Fruit fly (Drosophila melanogaster) whole organism, embryonic: ENCODE data around the gene Bet5.

Experiments used
- CG10147 ChIP-seq: fragments of 200-800 bp; sonication (Bioruptor generic); optimal IDR thresholded peaks from 2 replicates; lab custom pipeline; 2019; ENCODE audit warnings: missing biosample characterization, mild to moderate bottlenecking, missing genetic modification characterization, moderate library complexity
- CG10543 ChIP-seq: fragments of 200-800 bp; sonication (Bioruptor generic); optimal IDR thresholded peaks from 3 replicates; lab custom pipeline; 2017; ENCODE audit warnings: missing biosample characterization, mild to moderate bottlenecking, missing genetic modification characterization, moderate library complexity
- CG12071 ChIP-seq: fragments of 200-800 bp; sonication (Bioruptor generic); optimal IDR thresholded peaks from 3 replicates; lab custom pipeline; 2018; ENCODE audit warnings: missing biosample characterization, mild to moderate bottlenecking, missing genetic modification characterization
- CG12659 ChIP-seq: fragments of 200-800 bp; sonication (Bioruptor generic); optimal IDR thresholded peaks from 3 replicates; lab custom pipeline; 2017; ENCODE audit warnings: mild to moderate bottlenecking, missing biosample characterization, missing genetic modification reagents, missing genetic modification characterization
- CG12744 ChIP-seq: fragments of 200-800 bp; sonication (Bioruptor generic); optimal IDR thresholded peaks from 2 replicates; lab custom pipeline; 2016; ENCODE audit warnings: missing biosample characterization, missing genetic modification characterization
- CG12769 ChIP-seq: fragments of 200-800 bp; sonication (Bioruptor generic); optimal IDR thresholded peaks from 2 replicates; lab custom pipeline; 2019; ENCODE audit warnings: missing biosample characterization, mild to moderate bottlenecking, missing genetic modification characterization, moderate library complexity
- CG13123 ChIP-seq: fragments of 200-800 bp; sonication (Bioruptor generic); optimal IDR thresholded peaks from 2 replicates; lab custom pipeline; 2016; ENCODE audit warnings: missing biosample characterization, missing genetic modification characterization
- CG13287 ChIP-seq: fragments of 200-800 bp; sonication (Bioruptor generic); IDR thresholded peaks from 2 replicates; pipeline ENCODE4 v1.3.6; 2022; ENCODE audit warnings: missing biosample characterization, missing genetic modification characterization; ENCODE audit not compliant: partially characterized antibody
- CG14050 ChIP-seq: fragments of 200-800 bp; sonication (Bioruptor generic); IDR thresholded peaks from 3 replicates; pipeline ENCODE4 v1.3.6; 2022; ENCODE audit warnings: missing biosample characterization, missing genetic modification characterization
- CG15514 ChIP-seq: fragments of 200-800 bp; sonication (Bioruptor generic); optimal IDR thresholded peaks from 3 replicates; lab custom pipeline; 2017; ENCODE audit warnings: missing biosample characterization, missing genetic modification characterization, mild to moderate bottlenecking, moderate library complexity, missing genetic modification reagents
- CG1603 ChIP-seq: fragments of 200-800 bp; sonication (Bioruptor generic); optimal IDR thresholded peaks from 2 replicates; lab custom pipeline; 2019; ENCODE audit warnings: missing biosample characterization, mild to moderate bottlenecking, missing genetic modification characterization, moderate library complexity
- CG2116 ChIP-seq: fragments of 200-800 bp; sonication (Bioruptor generic); optimal IDR thresholded peaks from 3 replicates; lab custom pipeline; 2018; ENCODE audit warnings: missing biosample characterization, mild to moderate bottlenecking, missing genetic modification characterization
- CG6765 ChIP-seq: fragments of 200-800 bp; sonication (Bioruptor generic); optimal IDR thresholded peaks from 3 replicates; lab custom pipeline; 2017; ENCODE audit warnings: missing biosample characterization, mild to moderate bottlenecking, missing genetic modification characterization
- CG6791 ChIP-seq: fragments of 200-800 bp; sonication (Bioruptor generic); IDR thresholded peaks from 3 replicates; pipeline ENCODE4 v1.3.6; 2022; ENCODE audit warnings: missing biosample characterization, missing genetic modification characterization; ENCODE audit not compliant: partially characterized antibody
- CG9437 ChIP-seq: fragments of 200-800 bp; sonication (Bioruptor generic); optimal IDR thresholded peaks from 2 replicates; lab custom pipeline; 2018; ENCODE audit warnings: missing biosample characterization, mild to moderate bottlenecking, missing genetic modification characterization
- CG9817 ChIP-seq: fragments of 200-800 bp; sonication (Bioruptor generic); optimal IDR thresholded peaks from 2 replicates; lab custom pipeline; 2018; ENCODE audit warnings: missing biosample characterization, mild to moderate bottlenecking, missing genetic modification characterization, moderate library complexity
- CG9876 ChIP-seq: fragments of 200-800 bp; sonication (Bioruptor generic); optimal IDR thresholded peaks from 2 replicates; lab custom pipeline; 2016; ENCODE audit warnings: missing biosample characterization, missing genetic modification characterization
- CrebB ChIP-seq: fragments of 200-800 bp; sonication (Bioruptor generic); optimal IDR thresholded peaks from 3 replicates; lab custom pipeline; 2018; ENCODE audit warnings: missing biosample characterization, mild to moderate bottlenecking, missing genetic modification characterization
- Dfd ChIP-seq, 2 experiments: fragments of >200 bp; optimal IDR thresholded peaks; 2 replicates each; lab custom pipeline; 2017; ENCODE audit warnings: missing biosample characterization in 2 of 2, missing genetic modification characterization in 2 of 2
- Dip2 ChIP-seq: fragments of 200-800 bp; sonication (Bioruptor generic); IDR thresholded peaks from 2 replicates; pipeline ENCODE4 v1.3.6; 2022; ENCODE audit warnings: missing biosample characterization, missing genetic modification characterization
- Dll ChIP-seq: fragments of 200-800 bp; sonication (Bioruptor generic); IDR thresholded peaks from 4 replicates; pipeline ENCODE4 v1.3.6; 2022; ENCODE audit warnings: missing biosample characterization, missing genetic modification characterization; ENCODE audit not compliant: partially characterized antibody
- Dp ChIP-seq: fragments of 200-800 bp; sonication (Bioruptor generic); optimal IDR thresholded peaks from 2 replicates; lab custom pipeline; 2018; ENCODE audit warnings: missing biosample characterization, mild to moderate bottlenecking, missing genetic modification characterization, moderate library complexity
- Ets97D ChIP-seq: fragments of 200-800 bp; sonication (Bioruptor generic); optimal IDR thresholded peaks from 3 replicates; lab custom pipeline; 2016; ENCODE audit warnings: missing biosample characterization, missing genetic modification characterization
- Fer3 ChIP-seq: fragments of 200-800 bp; sonication (Bioruptor generic); optimal IDR thresholded peaks from 2 replicates; lab custom pipeline; 2018; ENCODE audit warnings: missing biosample characterization, mild to moderate bottlenecking, missing genetic modification characterization, moderate library complexity
- Gsc ChIP-seq: fragments of 200-800 bp; sonication (Bioruptor generic); IDR thresholded peaks from 2 replicates; pipeline ENCODE4 v1.3.6; 2022; ENCODE audit warnings: missing biosample characterization, missing genetic modification characterization
- HLH3B ChIP-seq: fragments of 200-800 bp; sonication (Bioruptor generic); IDR thresholded peaks from 2 replicates; pipeline ENCODE4 v1.3.6; 2022; ENCODE audit warnings: missing biosample characterization, missing genetic modification characterization
- HmgZ ChIP-seq: fragments of 200-800 bp; sonication (Bioruptor generic); optimal IDR thresholded peaks from 2 replicates; lab custom pipeline; 2018; ENCODE audit warnings: missing biosample characterization, mild to moderate bottlenecking, missing genetic modification characterization
- Hr3 ChIP-seq: fragments of 200-800 bp; sonication (Bioruptor generic); optimal IDR thresholded peaks from 3 replicates; lab custom pipeline; 2016; ENCODE audit warnings: missing biosample characterization, missing genetic modification characterization
- Lpt ChIP-seq: fragments of >200 bp; optimal IDR thresholded peaks from 2 replicates; lab custom pipeline; 2018; ENCODE audit warnings: missing biosample characterization, missing genetic modification characterization
- MBD-R2 ChIP-seq: fragments of 200-800 bp; sonication (Bioruptor generic); IDR thresholded peaks from 2 replicates; pipeline ENCODE4 v1.3.6; 2022; ENCODE audit warnings: missing biosample characterization, missing genetic modification characterization
- MESR4 ChIP-seq: fragments of 200-800 bp; sonication (Bioruptor generic); optimal IDR thresholded peaks from 2 replicates; lab custom pipeline; 2018; ENCODE audit warnings: missing biosample characterization, mild to moderate bottlenecking, missing genetic modification characterization, moderate library complexity
- Med ChIP-seq: fragments of 200-800 bp; sonication (Bioruptor generic); peaks from one replicate; lab custom pipeline; 2016; ENCODE audit warnings: missing biosample characterization, missing genetic modification characterization, mild to moderate bottlenecking, inconsistent platforms, moderate library complexity
- Myb ChIP-seq: fragments of 200-800 bp; sonication (Bioruptor generic); optimal IDR thresholded peaks from 2 replicates; lab custom pipeline; 2016; ENCODE audit warnings: missing biosample characterization, missing genetic modification characterization
- Opbp ChIP-seq: fragments of 200-800 bp; sonication (Bioruptor generic); IDR thresholded peaks from 3 replicates; pipeline ENCODE4 v1.3.6; 2022; ENCODE audit warnings: missing biosample characterization, missing genetic modification characterization; ENCODE audit not compliant: partially characterized antibody
- Scr ChIP-seq: fragments of 200-800 bp; sonication (Bioruptor generic); IDR thresholded peaks from 2 replicates; pipeline ENCODE4 v1.3.6; 2022; ENCODE audit warnings: missing biosample characterization, missing genetic modification characterization; ENCODE audit not compliant: partially characterized antibody
- Sin3A ChIP-seq: fragments of >200 bp; optimal IDR thresholded peaks from 2 replicates; lab custom pipeline; 2018
- amos ChIP-seq: fragments of 200-800 bp; sonication (Bioruptor generic); IDR thresholded peaks from 2 replicates; pipeline ENCODE4 v1.3.6; 2022; ENCODE audit warnings: missing biosample characterization, missing genetic modification characterization; ENCODE audit not compliant: partially characterized antibody
- ato ChIP-seq: fragments of 200-800 bp; sonication (Bioruptor generic); IDR thresholded peaks from 2 replicates; pipeline ENCODE4 v1.3.6; 2022; ENCODE audit warnings: missing biosample characterization, missing genetic modification characterization; ENCODE audit not compliant: partially characterized antibody
- bbx ChIP-seq: fragments of 200-800 bp; sonication (Bioruptor generic); IDR thresholded peaks from 2 replicates; pipeline ENCODE4 v1.3.6; 2022; ENCODE audit warnings: missing biosample characterization, missing genetic modification characterization; ENCODE audit not compliant: partially characterized antibody
- fru ChIP-seq: fragments of >200 bp; optimal IDR thresholded peaks from 2 replicates; lab custom pipeline; 2017
- ftz-f1 ChIP-seq: fragments of 200-800 bp; sonication (Bioruptor generic); optimal IDR thresholded peaks from 2 replicates; lab custom pipeline; 2016; ENCODE audit warnings: missing biosample characterization, missing genetic modification characterization
- kah ChIP-seq: fragments of 200-800 bp; sonication (Bioruptor generic); optimal IDR thresholded peaks from 2 replicates; lab custom pipeline; 2018; ENCODE audit warnings: missing biosample characterization, mild to moderate bottlenecking, missing genetic modification characterization
- lbe ChIP-seq: fragments of 200-800 bp; sonication (Bioruptor generic); optimal IDR thresholded peaks from 2 replicates; lab custom pipeline; 2016; ENCODE audit warnings: missing biosample characterization, mild to moderate bottlenecking, missing genetic modification characterization
- maf-S ChIP-seq: fragments of 200-800 bp; sonication (Bioruptor generic); optimal IDR thresholded peaks from 2 replicates; lab custom pipeline; 2016; ENCODE audit warnings: missing biosample characterization, missing genetic modification characterization
- pan ChIP-seq, 4 experiments: fragments of >200 bp in 3 of 4; fragments of 200-800 bp in 1 of 4; sonication (Bioruptor generic) in 1 of 4; optimal IDR thresholded peaks in 3 of 4; IDR thresholded peaks in 1 of 4; 2 replicates each; pipeline versions ENCODE4 v1.3.6 to Lab custom; 2017 to 2022; ENCODE audit warnings: missing biosample characterization in 2 of 4, missing genetic modification characterization in 2 of 4, mixed read lengths in 1 of 4
- pzg ChIP-seq: fragments of 200-800 bp; sonication (Bioruptor generic); optimal IDR thresholded peaks from 3 replicates; lab custom pipeline; 2018; ENCODE audit warnings: missing biosample characterization, mild to moderate bottlenecking, missing genetic modification characterization, moderate library complexity
- sens ChIP-seq: fragments of 200-800 bp; sonication (Bioruptor generic); peaks from one replicate; lab custom pipeline; 2016; ENCODE audit warnings: missing biosample characterization, missing genetic modification characterization
- tll ChIP-seq, 2 experiments: fragments of 200-800 bp in 1 of 2; fragments of >200 bp in 1 of 2; sonication (Bioruptor generic) in 1 of 2; optimal IDR thresholded peaks; 2 replicates each; lab custom pipeline; 2017 to 2019; ENCODE audit warnings: missing biosample characterization in 2 of 2, missing genetic modification characterization in 2 of 2, mild to moderate bottlenecking in 1 of 2, moderate library complexity in 1 of 2
- trem ChIP-seq: fragments of 200-800 bp; optimal IDR thresholded peaks from 3 replicates; lab custom pipeline; 2019; ENCODE audit warnings: missing biosample characterization, mild to moderate bottlenecking, missing genetic modification characterization, moderate library complexity
- vvl ChIP-seq: fragments of 200-800 bp; sonication (Bioruptor generic); IDR thresholded peaks from 2 replicates; pipeline ENCODE4 v1.3.6; 2022; ENCODE audit warnings: missing biosample characterization, missing genetic modification characterization

Bet5 gene

DNA sequence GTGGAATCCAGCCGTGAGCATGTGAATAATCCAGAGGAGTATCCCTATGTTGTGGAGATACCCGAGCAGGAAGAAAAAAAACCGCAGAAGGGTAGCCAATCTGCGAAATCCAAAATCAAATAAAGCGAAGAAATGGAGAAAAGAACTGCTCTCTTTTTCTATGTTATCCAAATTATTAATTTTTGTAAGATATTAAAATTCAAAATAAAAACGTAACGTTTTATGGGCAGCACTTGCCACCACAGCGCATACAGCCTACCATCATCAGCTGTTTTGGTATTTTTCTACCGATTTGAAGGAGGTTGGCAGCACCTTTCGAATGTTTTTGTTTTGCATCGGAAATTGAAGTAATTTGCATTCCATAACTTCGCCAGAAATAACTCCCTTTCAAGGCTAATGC, at the start of gene Bet5:
TSS of gene Bet5 (plus strand) at position 299 of the 400 bp plus-strand sequence.
- TF ChIP-seq pzg (GFP tag; lab: Kevin White, UChicago): peak; percentile 61
- TF ChIP-seq Gsc (GFP tag; lab: Robert Waterston, UW): no peak
- peak; percentile 12 for TF ChIP-seq CG2116 (GFP tag; lab: Kevin White, UChicago)
- peak; percentile 13 for TF ChIP-seq HmgZ
- no peak for TF ChIP-seq HLH3B (GFP tag; lab: Robert Waterston, UW)
- no peak for TF ChIP-seq Lpt (GFP tag; lab: Kevin White, UChicago)
- TF ChIP-seq maf-S (GFP tag; lab: Kevin White, UChicago): no peak
- TF ChIP-seq CG10147 (GFP tag; lab: Kevin White, UChicago): no peak
- peak; percentile 5 for TF ChIP-seq sens (GFP tag; lab: Kevin White, UChicago)
- TF ChIP-seq CG9876 (GFP tag; lab: Kevin White, UChicago): no peak
- no peak for TF ChIP-seq Dip2 (GFP tag; lab: Robert Waterston, UW)
- no peak for TF ChIP-seq fru (lab: Kevin White, UChicago)
- peak; percentile 60 for TF ChIP-seq Sin3A
- peak; percentile 17; the same call in 1 of the 2 replicates for TF ChIP-seq bbx (GFP tag; lab: Robert Waterston, UW)
- TF ChIP-seq MESR4: peak; percentile 4
- no peak for TF ChIP-seq CG9817 (tag; lab: Kevin White, UChicago)
- no peak for TF ChIP-seq ftz-f1 (GFP tag; lab: Kevin White, UChicago)
- TF ChIP-seq Hr3: no peak
- peak; percentile 67 for TF ChIP-seq Dp (GFP tag; lab: Kevin White, UChicago)
- TF ChIP-seq CG12769 (tag; lab: Kevin White, UChicago): no peak
- peak; percentile 46 for TF ChIP-seq CG1603 (tag; lab: Kevin White, UChicago)
- no peak for TF ChIP-seq Fer3
- TF ChIP-seq pan (optimal IDR thresholded peaks at IDR 0.05; lab: Kevin White, UChicago): no peak
- TF ChIP-seq pan (GFP tag; optimal IDR thresholded peaks at IDR 0.05 in 1 of 2, IDR thresholded peaks at IDR 0.05 in 1 of 2): no peak
- peak; percentile 52; the same call in 2 of the 4 replicates for TF ChIP-seq Dll (GFP tag; lab: Robert Waterston, UW)
- TF ChIP-seq CG6791: 0 out of 3 replicates have a peak, but pooled peaks have one; percentile 45
- TF ChIP-seq Opbp: no peak
- TF ChIP-seq kah (GFP tag; lab: Kevin White, UChicago): no peak
- no peak for TF ChIP-seq Dfd (GFP tag; optimal IDR thresholded peaks at IDR 0.05; lab: Kevin White, UChicago)
- TF ChIP-seq CrebB: no peak
- TF ChIP-seq CG10543 (GFP tag; lab: Kevin White, UChicago): no peak
- TF ChIP-seq tll (GFP tag; optimal IDR thresholded peaks at IDR 0.05; lab: Kevin White, UChicago): no peak
- TF ChIP-seq CG15514: peak; percentile 16
- TF ChIP-seq Scr (GFP tag; lab: Robert Waterston, UW): 0 out of 2 replicates have a peak, but pooled peaks have one; percentile 18
- TF ChIP-seq CG12659 (GFP tag; lab: Kevin White, UChicago): peak; percentile 8
- no peak for TF ChIP-seq CG13123 (GFP tag; lab: Kevin White, UChicago)
- TF ChIP-seq Med (GFP tag; lab: Kevin White, UChicago): peak; percentile 12
- TF ChIP-seq ato (GFP tag; lab: Robert Waterston, UW): no peak
- peak; percentile 56 for TF ChIP-seq CG13287 (GFP tag; lab: Robert Waterston, UW)
- 0 out of 2 replicates have a peak, but pooled peaks have one; percentile 12 for TF ChIP-seq amos (GFP tag; lab: Robert Waterston, UW)
- no peak for TF ChIP-seq CG12071
- TF ChIP-seq vvl (GFP tag; lab: Robert Waterston, UW): peak; percentile 59
- no peak for TF ChIP-seq lbe
- TF ChIP-seq MBD-R2 (GFP tag; lab: Robert Waterston, UW): peak; percentile 88
- peak; percentile 89 for TF ChIP-seq Myb (GFP tag; lab: Kevin White, UChicago)
- TF ChIP-seq CG12744 (GFP tag; lab: Kevin White, UChicago): no peak
- no peak for TF ChIP-seq CG6765 (GFP tag; lab: Kevin White, UChicago)
- peak; percentile 98 for TF ChIP-seq trem (tag; lab: Kevin White, UChicago)
- no peak for TF ChIP-seq CG14050 (GFP tag; lab: Robert Waterston, UW)
- TF ChIP-seq Ets97D: peak; percentile 23
- peak; percentile 87 for TF ChIP-seq CG9437 (GFP tag; lab: Kevin White, UChicago)
